Fruit fly (Drosophila melanogaster): Measurements from ENCODE around the gene Mettl3.

Mettl3 gene

dm6 chr3R:24010637-24011214 lies 21.2 kb upstream of the Mettl3 start (continued):
- TF ChIP-seq Hsf (GFP tag; optimal IDR thresholded peaks at IDR 0.05) (peak; percentile 45), dm (GFP tag; optimal IDR thresholded peaks at IDR 0.05) (no peak), CG12769 (tag; optimal IDR thresholded peaks at IDR 0.05) (peak; percentile 72), zfh2 (GFP tag; optimal IDR thresholded peaks at IDR 0.05) (peak; percentile 20), dan (GFP tag; IDR thresholded peaks at IDR 0.05) (no peak), Mrtf (GFP tag; IDR thresholded peaks at IDR 0.05) (peak; percentile 52; the same call in 1 of the 3 replicates), CG10565 (GFP tag; optimal IDR thresholded peaks at IDR 0.05) (no peak), yki (optimal IDR thresholded peaks at IDR 0.05) (no peak), Opbp (GFP tag; IDR thresholded peaks at IDR 0.05; ENCODE audit: partially characterized antibody) (no peak), CG6175 (GFP tag; IDR thresholded peaks at IDR 0.05) (no peak; the same call in 2 of the 3 replicates), Aef1 (GFP tag; IDR thresholded peaks at IDR 0.05) (peak; percentile 67; the same call in 2 of the 3 replicates), CG17328 (GFP tag; IDR thresholded peaks at IDR 0.05) (0 out of 2 replicates have a peak, but pooled peaks have one; percentile 30), CG11085 (GFP tag; IDR thresholded peaks at IDR 0.05) (peak; percentile 28; the same call in 1 of the 2 replicates), ham (GFP tag; IDR thresholded peaks at IDR 0.05) (no peak), disco-r (GFP tag; optimal IDR thresholded peaks at IDR 0.05) (no peak), Ssrp (tag; optimal IDR thresholded peaks at IDR 0.05) (peak; percentile 43), grau (tag; optimal IDR thresholded peaks at IDR 0.05) (peak; percentile 74), org-1 (GFP tag; optimal IDR thresholded peaks at IDR 0.05) (peak; percentile 53), CG11456 (GFP tag; IDR thresholded peaks at IDR 0.05) (peak; percentile 58; the same call in 1 of the 3 replicates), crol (GFP tag; IDR thresholded peaks at IDR 0.05) (peak; percentile 66), ftz-f1 (GFP tag; optimal IDR thresholded peaks at IDR 0.05) (no peak), Sin3A (optimal IDR thresholded peaks at IDR 0.05) (no peak), klu (GFP tag; IDR thresholded peaks at IDR 0.05) (no peak), pros (GFP tag; optimal IDR thresholded peaks at IDR 0.05) (no peak), tx (GFP tag; optimal IDR thresholded peaks at IDR 0.05) (no peak), CG10147 (GFP tag; optimal IDR thresholded peaks at IDR 0.05) (peak; percentile 53), CG11093 (GFP tag; IDR thresholded peaks at IDR 0.05) (0 out of 3 replicates have a peak, but pooled peaks have one; percentile 27), trem (tag; optimal IDR thresholded peaks at IDR 0.05) (no peak), Max (GFP tag; optimal IDR thresholded peaks at IDR 0.05) (no peak), CG16863 (GFP tag; optimal IDR thresholded peaks at IDR 0.05) (no peak), Adf1 (GFP tag; IDR thresholded peaks at IDR 0.05) (peak; percentile 44), Hr51 (GFP tag; optimal IDR thresholded peaks at IDR 0.05) (peak in 1 of 2 experiments; percentile 73), Atf3 (GFP tag; optimal IDR thresholded peaks at IDR 0.05) (no peak), HmgZ (tag; optimal IDR thresholded peaks at IDR 0.05) (peak; percentile 34), CG9932 (GFP tag; IDR thresholded peaks at IDR 0.05) (peak; percentile 55), prd (optimal IDR thresholded peaks at IDR 0.05) (no peak), prd (GFP tag; IDR thresholded peaks at IDR 0.05) (peak; percentile 75), CG1832 (GFP tag; optimal IDR thresholded peaks at IDR 0.05) (no peak), CG15073 (GFP tag; optimal IDR thresholded peaks at IDR 0.05) (no peak), sna (GFP tag; IDR thresholded peaks at IDR 0.05; ENCODE audit: partially characterized antibody) (no peak), CG8089 (GFP tag; optimal IDR thresholded peaks at IDR 0.05) (no peak), lola (GFP tag; optimal IDR thresholded peaks at IDR 0.05) (no peak), CG14667 (GFP tag; IDR thresholded peaks at IDR 0.05) (peak; percentile 25; the same call in 1 of the 2 replicates), pum (GFP tag; optimal IDR thresholded peaks at IDR 0.05) (no peak), CoRest (tag; optimal IDR thresholded peaks at IDR 0.05) (peak; percentile 66), MESR4 (GFP tag; optimal IDR thresholded peaks at IDR 0.05) (no peak), fd3F (GFP tag; optimal IDR thresholded peaks at IDR 0.05) (peak; percentile 62), CG10959 (GFP tag; IDR thresholded peaks at IDR 0.05) (no peak), ci (GFP tag; IDR thresholded peaks at IDR 0.05) (peak; percentile 79), dmrt11E (tag; optimal IDR thresholded peaks at IDR 0.05) (peak; percentile 4), ro (GFP tag; IDR thresholded peaks at IDR 0.05) (no peak)

Data from whole organism, embryonic.